Worm (Caenorhabditis elegans): ENCODE data around the gene C33G3.5.

C33G3.5 gene

ce11 chrX:14063830-14064229 is 14.6 kb downstream of the C33G3.5 start (continued):
- peak; percentile 34 for TF ChIP-seq nhr-77 (tag; optimal IDR thresholded peaks at IDR 0.05)
- TF ChIP-seq sem-4 (tag; optimal IDR thresholded peaks at IDR 0.05) = peak; percentile 79
- TF ChIP-seq nhr-23 (tag; optimal IDR thresholded peaks at IDR 0.05) = no peak
- peak; percentile 83 for TF ChIP-seq nhr-6 (tag; optimal IDR thresholded peaks at IDR 0.05)
- TF ChIP-seq ceh-16 (tag; optimal IDR thresholded peaks at IDR 0.05) = no peak
- TF ChIP-seq crh-2 (tag; optimal IDR thresholded peaks at IDR 0.05) = peak; percentile 90

DNA sequence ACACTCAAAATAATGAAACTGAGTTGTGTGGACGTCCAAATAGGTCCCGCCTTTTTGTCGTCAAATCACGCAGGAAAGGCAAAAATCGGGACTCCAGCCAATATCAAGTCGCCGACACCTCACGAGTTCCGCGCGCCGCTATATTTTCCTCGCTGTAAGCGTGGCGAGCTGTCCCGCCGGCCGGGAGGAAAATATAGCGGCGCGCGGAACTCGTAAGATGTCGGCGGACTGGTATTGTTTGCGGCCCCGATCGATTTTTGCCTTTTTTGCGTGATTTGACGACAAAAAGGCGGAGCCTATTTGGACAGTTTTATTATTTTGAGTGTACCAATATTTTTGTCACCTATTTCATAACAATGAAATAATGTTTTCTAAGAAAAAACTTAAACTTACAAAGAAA is 15.7 kb downstream of the C33G3.5 start:
- no peak for TF ChIP-seq unc-55 (GFP tag; optimal IDR thresholded peaks at IDR 0.05)
- TF ChIP-seq snpc-4 (tag; optimal IDR thresholded peaks at IDR 0.05) = peak; percentile 4

ce11 chrX:14056527-14056926 is 21.9 kb downstream of the C33G3.5 start:
- TF ChIP-seq C34F6.9 (tag; optimal IDR thresholded peaks at IDR 0.05) = peak; percentile 14
- peak in 1 of 2 experiments; percentile 23 for TF ChIP-seq lsy-2 (tag; optimal IDR thresholded peaks at IDR 0.05)
- TF ChIP-seq nhr-129 (tag; optimal IDR thresholded peaks at IDR 0.05) = peak; percentile 15
- no peak for TF ChIP-seq nhr-77 (tag; optimal IDR thresholded peaks at IDR 0.05)
- no peak for TF ChIP-seq unc-39 (tag; optimal IDR thresholded peaks at IDR 0.05)
- TF ChIP-seq mab-5 (tag; optimal IDR thresholded peaks at IDR 0.05) = peak; percentile 52
- peak; percentile 42 for TF ChIP-seq sma-9 (GFP tag; optimal IDR thresholded peaks at IDR 0.05)
- no peak for TF ChIP-seq sma-9 (tag; optimal IDR thresholded peaks at IDR 0.05)

ce11 chrX:14055715-14056114 is 22.8 kb downstream of the C33G3.5 start:
- TF ChIP-seq nhr-12 (tag; optimal IDR thresholded peaks at IDR 0.05) = no peak
- no peak for TF ChIP-seq ztf-4 (tag; optimal IDR thresholded peaks at IDR 0.05)
- TF ChIP-seq egl-27 (tag; optimal IDR thresholded peaks at IDR 0.05) = no peak
- TF ChIP-seq zag-1 (tag; optimal IDR thresholded peaks at IDR 0.05) = no peak
- no peak for TF ChIP-seq nhr-6 (tag; optimal IDR thresholded peaks at IDR 0.05)
- no peak for TF ChIP-seq unc-62 (GFP tag; optimal IDR thresholded peaks at IDR 0.05)
- TF ChIP-seq lin-39 (tag; optimal IDR thresholded peaks at IDR 0.05) = no peak
- no peak for TF ChIP-seq ceh-82 (tag; optimal IDR thresholded peaks at IDR 0.05)
- no peak for TF ChIP-seq alr-1 (tag; optimal IDR thresholded peaks at IDR 0.05)
- TF ChIP-seq mab-5 (tag; optimal IDR thresholded peaks at IDR 0.05) = no peak
- TF ChIP-seq F13H6.1 (tag; optimal IDR thresholded peaks at IDR 0.05) = no peak
- no peak for TF ChIP-seq ama-1 (optimal IDR thresholded peaks at IDR 0.05)

ce11 chrX:14054799-14055198 is 23.7 kb downstream of the C33G3.5 start:
- TF ChIP-seq nhr-129 (tag; optimal IDR thresholded peaks at IDR 0.05) = peak; percentile 46
- no peak for TF ChIP-seq C34F6.9 (tag; optimal IDR thresholded peaks at IDR 0.05)
- no peak for TF ChIP-seq blmp-1 (tag; optimal IDR thresholded peaks at IDR 0.05; ENCODE audit: insufficient read depth)
- no peak for TF ChIP-seq peb-1 (tag; optimal IDR thresholded peaks at IDR 0.05)
- TF ChIP-seq ceh-16 (tag; optimal IDR thresholded peaks at IDR 0.05) = no peak
- no peak for TF ChIP-seq mab-5 (tag; optimal IDR thresholded peaks at IDR 0.05)
- TF ChIP-seq nhr-237 (tag; optimal IDR thresholded peaks at IDR 0.05) = no peak
- no peak for TF ChIP-seq unc-62 (GFP tag; optimal IDR thresholded peaks at IDR 0.05)
- peak; percentile 67 for TF ChIP-seq F13H6.1 (tag; optimal IDR thresholded peaks at IDR 0.05)
- TF ChIP-seq mdl-1 (tag; optimal IDR thresholded peaks at IDR 0.05) = no peak

DNA sequence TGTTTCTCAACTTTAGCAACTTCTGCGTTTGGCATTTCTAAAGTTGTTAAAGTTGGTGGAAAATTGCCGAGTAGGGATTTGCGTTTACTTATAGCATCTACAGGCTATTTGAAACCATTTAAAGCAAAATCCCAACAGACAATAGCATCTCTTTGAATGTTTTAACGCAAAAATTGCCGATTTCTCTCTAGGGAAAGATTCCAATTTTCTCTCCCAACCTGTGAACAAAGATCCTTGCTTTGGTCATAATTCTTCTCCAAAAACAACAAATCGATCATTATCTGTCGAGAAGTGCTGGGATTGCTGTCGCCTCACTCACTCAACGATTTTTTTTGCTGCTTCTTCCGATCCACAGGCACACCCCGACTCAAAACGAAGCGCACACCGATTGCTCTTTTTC is 24.7 kb downstream of the C33G3.5 start:
- TF ChIP-seq nhr-237 (tag; optimal IDR thresholded peaks at IDR 0.05) (no peak), lsy-2 (tag; optimal IDR thresholded peaks at IDR 0.05) (no peak), fos-1 (tag; optimal IDR thresholded peaks at IDR 0.05) (no peak), egl-27 (tag; optimal IDR thresholded peaks at IDR 0.05) (no peak), R02D3.7 (tag; optimal IDR thresholded peaks at IDR 0.05) (no peak), crh-2 (tag; optimal IDR thresholded peaks at IDR 0.05) (no peak), nhr-23 (tag; optimal IDR thresholded peaks at IDR 0.05) (no peak), unc-39 (tag; optimal IDR thresholded peaks at IDR 0.05) (no peak), F13H6.1 (tag; optimal IDR thresholded peaks at IDR 0.05) (no peak), zag-1 (tag; optimal IDR thresholded peaks at IDR 0.05) (no peak), nhr-77 (tag; optimal IDR thresholded peaks at IDR 0.05) (no peak), skn-1 (tag; optimal IDR thresholded peaks at IDR 0.05) (no peak), dmd-4 (tag; optimal IDR thresholded peaks at IDR 0.05) (no peak), mbf-1 (tag; optimal IDR thresholded peaks at IDR 0.05) (no peak), unc-62 (GFP tag; optimal IDR thresholded peaks at IDR 0.05) (no peak), lin-39 (tag; optimal IDR thresholded peaks at IDR 0.05) (no peak), C34F6.9 (tag; optimal IDR thresholded peaks at IDR 0.05) (no peak), sma-3 (GFP tag; optimal IDR thresholded peaks at IDR 0.05) (no peak)

Data from whole organism, L2 larva.